Worm (Caenorhabditis elegans) whole organism, L2 larva: ENCODE results near the gene C52G5.3.

Experiments used
- C34F6.9 ChIP-seq: fragments of 150-350 bp; optimal IDR thresholded peaks from 2 replicates; lab custom pipeline; 2014; ENCODE audit warnings: missing biosample characterization, missing genetic modification characterization
- F13H6.1 ChIP-seq: sonication (generic microtip); optimal IDR thresholded peaks from 2 replicates; lab custom pipeline; 2016; ENCODE audit warnings: missing genetic modification characterization, missing compliant biosample characterization
- Y55F3AM.14 ChIP-seq: fragments of 200-800 bp; sonication (Bioruptor generic); optimal IDR thresholded peaks from 2 replicates; lab custom pipeline; 2018; ENCODE audit warnings: mild to moderate bottlenecking, missing genetic modification characterization, missing compliant biosample characterization
- ZK546.5 ChIP-seq: sonication (generic microtip); optimal IDR thresholded peaks from 2 replicates; lab custom pipeline; 2017; ENCODE audit warnings: missing biosample characterization, missing genetic modification characterization
- alr-1 ChIP-seq: fragments of 150-350 bp; optimal IDR thresholded peaks from 2 replicates; lab custom pipeline; 2014; ENCODE audit warnings: missing biosample characterization, missing genetic modification characterization
- aly-2 ChIP-seq: fragments of 150-350 bp; optimal IDR thresholded peaks from 2 replicates; lab custom pipeline; 2014; ENCODE audit warnings: missing biosample characterization, missing genetic modification characterization
- ama-1 ChIP-seq: fragments of 150-350 bp; optimal IDR thresholded peaks from 2 replicates; lab custom pipeline; 2018; ENCODE audit warnings: inconsistent platforms
- blmp-1 ChIP-seq: sonication (generic microtip); optimal IDR thresholded peaks from 2 replicates; lab custom pipeline; 2017; ENCODE audit warnings: missing genetic modification characterization, mild to moderate bottlenecking, missing compliant biosample characterization, antibody characterized with exemption, moderate library complexity; ENCODE audit not compliant: insufficient read depth
- ceh-16 ChIP-seq: fragments of 150-350 bp; optimal IDR thresholded peaks from 2 replicates; lab custom pipeline; 2014; ENCODE audit warnings: missing biosample characterization, missing genetic modification characterization
- ceh-82 ChIP-seq: fragments of 150-350 bp; optimal IDR thresholded peaks from 2 replicates; lab custom pipeline; 2014; ENCODE audit warnings: missing biosample characterization, missing genetic modification characterization
- crh-2 ChIP-seq: sonication (generic microtip); optimal IDR thresholded peaks from 2 replicates; lab custom pipeline; 2017; ENCODE audit warnings: missing biosample characterization, missing genetic modification characterization
- egl-27 ChIP-seq: sonication (generic microtip); optimal IDR thresholded peaks from 3 replicates; lab custom pipeline; 2017; ENCODE audit warnings: missing biosample characterization, missing genetic modification reagents, missing genetic modification characterization
- elt-1 ChIP-seq: fragments of 150-350 bp; optimal IDR thresholded peaks from 2 replicates; lab custom pipeline; 2014; ENCODE audit warnings: missing biosample characterization, missing genetic modification characterization
- elt-3 ChIP-seq: sonication (generic microtip); optimal IDR thresholded peaks from 2 replicates; lab custom pipeline; 2017; ENCODE audit warnings: missing biosample characterization, missing genetic modification characterization
- fos-1 ChIP-seq: fragments of 150-350 bp; optimal IDR thresholded peaks from 2 replicates; lab custom pipeline; 2014; ENCODE audit warnings: missing biosample characterization, missing genetic modification characterization
- gmeb-1 ChIP-seq: fragments of 150-350 bp; optimal IDR thresholded peaks from 2 replicates; lab custom pipeline; 2014; ENCODE audit warnings: missing biosample characterization, missing genetic modification characterization
- lin-11 ChIP-seq: fragments of 150-350 bp; sonication (generic microtip); optimal IDR thresholded peaks from 2 replicates; lab custom pipeline; 2014; ENCODE audit warnings: missing biosample characterization, missing genetic modification characterization, inconsistent platforms, mixed read lengths
- lin-13 ChIP-seq: fragments of 150-350 bp; optimal IDR thresholded peaks from 2 replicates; lab custom pipeline; 2014; ENCODE audit warnings: missing biosample characterization, missing genetic modification reagents, missing genetic modification characterization
- lin-39 ChIP-seq: fragments of 150-350 bp; optimal IDR thresholded peaks from 2 replicates; lab custom pipeline; 2014; ENCODE audit warnings: missing biosample characterization, missing genetic modification reagents, missing genetic modification characterization
- lsy-2 ChIP-seq, 2 experiments: fragments of 150-350 bp in 1 of 2; sonication (generic microtip) in 1 of 2; optimal IDR thresholded peaks; 2 replicates each; lab custom pipeline; 2014 to 2017; ENCODE audit warnings: missing biosample characterization in 2 of 2, missing genetic modification characterization in 2 of 2
- mab-5 ChIP-seq: fragments of 150-350 bp; optimal IDR thresholded peaks from 2 replicates; lab custom pipeline; 2014; ENCODE audit warnings: missing biosample characterization, missing genetic modification characterization
- mbf-1 ChIP-seq: sonication (generic microtip); optimal IDR thresholded peaks from 2 replicates; lab custom pipeline; 2017; ENCODE audit warnings: missing biosample characterization, missing genetic modification characterization
- mdl-1 ChIP-seq, 2 experiments: fragments of 150-350 bp in 1 of 2; sonication (generic microtip) in 1 of 2; optimal IDR thresholded peaks; 2 replicates each; lab custom pipeline; 2017; ENCODE audit warnings: missing biosample characterization in 2 of 2, missing genetic modification characterization in 2 of 2
- nhr-10 ChIP-seq: sonication (generic microtip); optimal IDR thresholded peaks from 2 replicates; lab custom pipeline; 2017; ENCODE audit warnings: missing biosample characterization, missing genetic modification characterization
- nhr-11 ChIP-seq: fragments of 150-350 bp; optimal IDR thresholded peaks from 2 replicates; lab custom pipeline; 2014; ENCODE audit warnings: missing biosample characterization, missing genetic modification characterization
- nhr-12 ChIP-seq: fragments of 150-350 bp; optimal IDR thresholded peaks from 2 replicates; lab custom pipeline; 2014; ENCODE audit warnings: missing biosample characterization, missing genetic modification characterization
- nhr-129 ChIP-seq: fragments of 150-350 bp; optimal IDR thresholded peaks from 2 replicates; lab custom pipeline; 2014; ENCODE audit warnings: missing biosample characterization, missing genetic modification characterization
- nhr-21 ChIP-seq: fragments of 150-350 bp; optimal IDR thresholded peaks from 2 replicates; lab custom pipeline; 2014; ENCODE audit warnings: missing biosample characterization, missing genetic modification characterization
- nhr-23 ChIP-seq: fragments of 150-350 bp; optimal IDR thresholded peaks from 2 replicates; lab custom pipeline; 2014; ENCODE audit warnings: missing biosample characterization, missing genetic modification reagents, missing genetic modification characterization
- nhr-237 ChIP-seq: fragments of 150-350 bp; optimal IDR thresholded peaks from 2 replicates; lab custom pipeline; 2014; ENCODE audit warnings: missing biosample characterization, missing genetic modification characterization
- nhr-25 ChIP-seq: fragments of 150-350 bp; sonication (generic microtip); optimal IDR thresholded peaks from 3 replicates; lab custom pipeline; 2014; ENCODE audit warnings: missing biosample characterization, missing genetic modification characterization
- nhr-6 ChIP-seq: fragments of 150-350 bp; optimal IDR thresholded peaks from 2 replicates; lab custom pipeline; 2014; ENCODE audit warnings: missing biosample characterization, missing genetic modification characterization
- nhr-77 ChIP-seq: fragments of 150-350 bp; optimal IDR thresholded peaks from 2 replicates; lab custom pipeline; 2014; ENCODE audit warnings: missing biosample characterization, missing genetic modification characterization
- peb-1 ChIP-seq: fragments of 150-350 bp; optimal IDR thresholded peaks from 2 replicates; lab custom pipeline; 2014; ENCODE audit warnings: missing biosample characterization, missing genetic modification characterization
- sem-4 ChIP-seq: fragments of 150-350 bp; optimal IDR thresholded peaks from 2 replicates; lab custom pipeline; 2014; ENCODE audit warnings: missing biosample characterization, missing genetic modification reagents, missing genetic modification characterization
- skn-1 ChIP-seq: sonication (generic microtip); optimal IDR thresholded peaks from 2 replicates; lab custom pipeline; 2017; ENCODE audit warnings: missing biosample characterization, missing genetic modification characterization
- sma-3 ChIP-seq: sonication (generic microtip); optimal IDR thresholded peaks from 2 replicates; lab custom pipeline; 2016; ENCODE audit warnings: missing genetic modification reagents, missing genetic modification characterization, missing compliant biosample characterization
- sma-9 ChIP-seq, 2 experiments: fragments of 150-350 bp in 1 of 2; sonication (generic microtip) in 1 of 2; optimal IDR thresholded peaks; 2 replicates each; lab custom pipeline; 2014 to 2016; ENCODE audit warnings: missing genetic modification characterization in 2 of 2, mild to moderate bottlenecking in 1 of 2, missing biosample characterization in 1 of 2, missing compliant biosample characterization in 1 of 2, missing genetic modification reagents in 1 of 2, moderate library complexity in 1 of 2
- snpc-4 ChIP-seq: fragments of 150-350 bp; optimal IDR thresholded peaks from 2 replicates; lab custom pipeline; 2014; ENCODE audit warnings: missing biosample characterization, missing genetic modification characterization
- unc-39 ChIP-seq: fragments of 150-350 bp; optimal IDR thresholded peaks from 2 replicates; lab custom pipeline; 2014; ENCODE audit warnings: missing biosample characterization, missing genetic modification characterization
- unc-55 ChIP-seq: fragments of 150-350 bp; sonication (generic microtip); optimal IDR thresholded peaks from 3 replicates; lab custom pipeline; 2014; ENCODE audit warnings: missing biosample characterization, missing genetic modification reagents, missing genetic modification characterization
- unc-62 ChIP-seq: fragments of 150-350 bp; optimal IDR thresholded peaks from 2 replicates; lab custom pipeline; 2014; ENCODE audit warnings: missing biosample characterization, missing genetic modification reagents, missing genetic modification characterization
- zag-1 ChIP-seq: fragments of 150-350 bp; optimal IDR thresholded peaks from 2 replicates; lab custom pipeline; 2014; ENCODE audit warnings: missing biosample characterization, missing genetic modification characterization
- ztf-1 ChIP-seq: fragments of 200-800 bp; sonication (Bioruptor generic); conservative IDR thresholded peaks from 2 replicates; pipeline ENCODE4 v1.3.6; 2022; ENCODE audit warnings: missing genetic modification characterization, missing compliant biosample characterization
- ztf-11 ChIP-seq: sonication (generic microtip); optimal IDR thresholded peaks from 2 replicates; lab custom pipeline; 2017; ENCODE audit warnings: missing biosample characterization, missing genetic modification characterization
- ztf-4 ChIP-seq: fragments of 150-350 bp; optimal IDR thresholded peaks from 2 replicates; lab custom pipeline; 2014; ENCODE audit warnings: missing biosample characterization, missing genetic modification characterization

C52G5.3 gene

DNA sequence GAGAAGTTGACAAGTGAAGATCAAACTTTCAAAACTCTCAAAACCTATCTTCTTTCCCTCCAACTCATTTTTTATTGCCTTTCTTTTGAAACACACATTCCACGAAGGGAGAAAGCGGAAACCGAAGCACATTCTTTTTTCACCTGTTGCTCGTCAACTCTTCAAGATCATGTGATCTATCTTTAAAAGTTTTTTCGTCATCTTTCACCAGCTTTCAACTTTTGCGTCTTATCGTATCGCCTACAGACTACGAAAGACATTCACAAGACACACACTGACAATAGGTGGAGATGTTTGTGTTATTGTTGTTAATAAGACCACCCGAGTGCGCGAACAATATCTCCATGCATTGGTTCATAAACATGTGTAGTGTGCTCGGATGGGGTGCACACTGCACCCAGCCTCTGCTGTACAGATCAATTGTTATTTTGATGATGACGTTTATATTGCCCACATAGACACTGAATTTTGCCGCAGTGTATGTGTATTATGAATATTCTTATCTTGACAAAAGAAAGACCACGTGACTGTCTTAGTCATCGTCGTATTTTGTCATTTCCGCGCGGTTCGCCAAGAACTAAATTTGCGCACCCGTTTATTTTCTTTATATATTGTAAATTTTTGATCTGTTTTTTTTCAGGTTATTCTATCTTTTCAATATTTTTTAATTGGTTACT lies 27.9 kb upstream of the C52G5.3 start (continued):
- TF ChIP-seq zag-1 (tag; lab: Kevin White, UChicago) (no peak), nhr-237 (tag; lab: Kevin White, UChicago) (no peak), C34F6.9 (tag; lab: Kevin White, UChicago) (no peak), ztf-1 (GFP tag; lab: Robert Waterston, UW) (no peak), nhr-11 (no peak), crh-2 (tag; lab: Kevin White, UChicago) (peak; percentile 39), skn-1 (tag; lab: Kevin White, UChicago) (no peak), ama-1 (lab: Kevin White, UChicago) (no peak), ztf-4 (tag; lab: Kevin White, UChicago) (peak; percentile 48), nhr-23 (tag; lab: Kevin White, UChicago) (no peak), nhr-21 (no peak), elt-1 (tag; lab: Kevin White, UChicago) (no peak), aly-2 (tag; lab: Kevin White, UChicago) (no peak), nhr-6 (peak; percentile 15), sma-9 (GFP tag; optimal IDR thresholded peaks at IDR 0.05; lab: Kevin White, UChicago) (peak; percentile 81), sma-9 (tag; optimal IDR thresholded peaks at IDR 0.05; lab: Kevin White, UChicago) (no peak), mbf-1 (no peak), nhr-129 (peak; percentile 79), ceh-82 (no peak)

DNA sequence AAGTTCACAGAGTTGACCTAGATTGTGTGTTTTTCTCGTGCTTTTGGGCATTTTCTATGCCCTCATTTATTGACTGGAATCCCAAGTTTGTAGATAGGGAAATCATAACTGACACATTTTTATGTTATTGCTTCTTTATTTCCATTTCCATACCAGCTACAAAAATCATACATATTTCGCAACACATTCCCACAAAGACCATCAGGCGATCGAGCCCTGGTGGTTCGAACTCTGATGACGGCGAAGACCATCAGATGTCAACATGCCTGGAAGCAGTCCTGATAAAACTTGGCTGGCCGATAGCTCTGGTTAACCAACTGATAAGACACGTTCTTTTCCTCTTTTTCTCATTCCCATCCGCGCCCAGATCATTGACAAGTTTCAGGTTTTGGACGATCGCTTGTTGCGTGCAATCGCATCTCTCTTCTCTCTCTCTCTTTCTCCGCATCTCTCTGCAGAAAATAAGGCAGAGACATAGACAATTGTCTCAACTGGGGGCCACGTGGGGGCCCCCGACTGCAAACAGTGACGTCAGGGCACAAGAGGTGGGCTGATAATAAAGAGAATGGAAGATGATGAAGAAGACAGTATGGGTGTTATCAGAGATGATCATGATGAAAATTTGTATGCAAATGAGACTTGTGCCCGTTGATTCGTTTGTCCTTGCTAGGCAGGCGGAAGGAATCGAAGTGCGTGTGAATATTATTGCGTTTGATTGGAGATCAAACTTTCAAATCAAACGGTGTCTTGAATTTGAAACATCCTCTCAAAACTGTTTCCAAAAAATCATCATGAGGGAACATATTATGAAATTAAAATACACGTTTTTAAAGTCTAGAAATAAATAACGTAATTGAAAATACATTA lies 26.3 kb upstream of the C52G5.3 start:
- peak; percentile 90 for TF ChIP-seq Y55F3AM.14 (GFP tag; lab: Kevin White, UChicago)
- TF ChIP-seq F13H6.1 (tag; lab: Kevin White, UChicago), result peak; percentile 98
- peak; percentile 98 for TF ChIP-seq sma-3
- TF ChIP-seq zag-1 (tag; lab: Kevin White, UChicago), result no peak
- peak; percentile 97 for TF ChIP-seq crh-2 (tag; lab: Kevin White, UChicago)
- peak; percentile 72 for TF ChIP-seq blmp-1 (tag; lab: Kevin White, UChicago)
- TF ChIP-seq nhr-77 (tag; lab: Kevin White, UChicago), result peak; percentile 63
- TF ChIP-seq ama-1 (lab: Kevin White, UChicago), result no peak
- no peak for TF ChIP-seq ZK546.5
- TF ChIP-seq lsy-2 (tag; optimal IDR thresholded peaks at IDR 0.05; lab: Kevin White, UChicago), result peak; percentile 23 to 79
- TF ChIP-seq nhr-129, result peak; percentile 90
- no peak for TF ChIP-seq mbf-1
- TF ChIP-seq nhr-10, result peak; percentile 64
- TF ChIP-seq mdl-1 (tag; optimal IDR thresholded peaks at IDR 0.05; lab: Kevin White, UChicago), result peak; percentile 99
- TF ChIP-seq lin-11 (tag; lab: Kevin White, UChicago), result no peak
- no peak for TF ChIP-seq elt-1 (tag; lab: Kevin White, UChicago)
- TF ChIP-seq ztf-4 (tag; lab: Kevin White, UChicago), result peak; percentile 88
- TF ChIP-seq ceh-82, result no peak
- no peak for TF ChIP-seq alr-1
- TF ChIP-seq nhr-12 (tag; lab: Kevin White, UChicago), result no peak
- peak; percentile 96 for TF ChIP-seq nhr-21
- TF ChIP-seq fos-1 (tag; lab: Kevin White, UChicago), result peak; percentile 97
- no peak for TF ChIP-seq elt-3 (tag; lab: Kevin White, UChicago)
- peak; percentile 74 for TF ChIP-seq lin-13 (GFP tag; lab: Kevin White, UChicago)
- TF ChIP-seq ceh-16 (tag; lab: Kevin White, UChicago), result no peak
- TF ChIP-seq nhr-6, result peak; percentile 29
- TF ChIP-seq peb-1 (tag; lab: Kevin White, UChicago), result no peak
- TF ChIP-seq ztf-1 (GFP tag; lab: Robert Waterston, UW), result no peak
- no peak for TF ChIP-seq snpc-4 (tag; lab: Kevin White, UChicago)
- peak; percentile 66 for TF ChIP-seq C34F6.9 (tag; lab: Kevin White, UChicago)
- no peak for TF ChIP-seq lin-39 (tag; lab: Kevin White, UChicago)
- TF ChIP-seq aly-2 (tag; lab: Kevin White, UChicago), result no peak
- peak; percentile 77 for TF ChIP-seq gmeb-1 (tag; lab: Kevin White, UChicago)
- no peak for TF ChIP-seq unc-39 (tag; lab: Kevin White, UChicago)
- no peak for TF ChIP-seq unc-62
- peak; percentile 80 for TF ChIP-seq sem-4
- no peak for TF ChIP-seq nhr-23 (tag; lab: Kevin White, UChicago)
- TF ChIP-seq sma-9 (GFP tag; optimal IDR thresholded peaks at IDR 0.05; lab: Kevin White, UChicago), result peak; percentile 99
- TF ChIP-seq sma-9 (tag; optimal IDR thresholded peaks at IDR 0.05; lab: Kevin White, UChicago), result peak; percentile 90
- TF ChIP-seq egl-27 (tag; lab: Kevin White, UChicago), result peak; percentile 93
- no peak for TF ChIP-seq ztf-11
- TF ChIP-seq mab-5 (tag; lab: Kevin White, UChicago), result peak; percentile 1
- TF ChIP-seq unc-55, result no peak
- no peak for TF ChIP-seq nhr-11
- peak; percentile 92 for TF ChIP-seq nhr-25
- peak; percentile 49 for TF ChIP-seq skn-1 (tag; lab: Kevin White, UChicago)
